Fruit fly (Drosophila melanogaster): ENCODE measurements around the gene CG3842.

Gene CG3842

DNA sequence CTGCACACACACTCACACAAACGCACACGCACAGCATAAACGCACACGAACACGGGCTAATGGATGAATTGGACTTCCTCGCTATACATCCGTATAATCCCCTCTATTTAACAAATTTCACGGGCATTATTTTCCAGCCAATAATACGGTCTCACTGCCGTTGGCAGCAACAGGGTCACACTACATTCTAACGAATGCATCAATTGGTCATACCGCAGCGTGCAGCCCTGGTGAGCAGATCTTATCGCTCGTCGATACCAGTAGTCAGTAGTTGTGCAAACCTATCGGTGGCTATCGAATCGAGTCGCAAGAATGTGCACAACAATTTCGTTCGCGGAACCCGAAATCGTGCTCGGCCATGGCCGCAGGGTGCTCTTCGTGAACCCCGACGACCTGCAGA is 49.7 kb upstream of the CG3842 start, which contains the start of the genes Top3beta and wuho (continued):
- no peak for TF ChIP-seq CG14965 (GFP tag; optimal IDR thresholded peaks at IDR 0.05; ENCODE audit: borderline replicate concordance)
- TF ChIP-seq CG31388 (GFP tag; optimal IDR thresholded peaks at IDR 0.05), result no peak
- TF ChIP-seq CG9609 (GFP tag; optimal IDR thresholded peaks at IDR 0.05), result no peak
- peak; percentile 25 for TF ChIP-seq CG18011 (GFP tag; optimal IDR thresholded peaks at IDR 0.05)
- TF ChIP-seq insv (GFP tag; optimal IDR thresholded peaks at IDR 0.05), result peak in 1 of 2 experiments; percentile 80
- TF ChIP-seq Sox102F (GFP tag; optimal IDR thresholded peaks at IDR 0.05), result no peak
- TF ChIP-seq so (GFP tag; IDR thresholded peaks at IDR 0.05), result 0 out of 3 replicates have a peak, but pooled peaks have one; percentile 11
- peak; percentile 74 for TF ChIP-seq CHES-1-like (GFP tag; optimal IDR thresholded peaks at IDR 0.05)
- TF ChIP-seq wor (GFP tag; IDR thresholded peaks at IDR 0.05), result no peak
- no peak for TF ChIP-seq sr (GFP tag; IDR thresholded peaks at IDR 0.05)
- TF ChIP-seq GATAe (GFP tag; conservative IDR thresholded peaks at IDR 0.05), result no peak
- no peak for TF ChIP-seq fd3F (GFP tag; optimal IDR thresholded peaks at IDR 0.05)
- no peak for TF ChIP-seq abd-A (tag; optimal IDR thresholded peaks at IDR 0.05)
- no peak for TF ChIP-seq exex (tag; optimal IDR thresholded peaks at IDR 0.05)
- TF ChIP-seq sisA (GFP tag; IDR thresholded peaks at IDR 0.05), result no peak
- TF ChIP-seq nerfin-2 (GFP tag; IDR thresholded peaks at IDR 0.05; ENCODE audit: partially characterized antibody), result peak; percentile 18; the same call in 1 of the 2 replicates
- no peak for TF ChIP-seq CG17612 (GFP tag; IDR thresholded peaks at IDR 0.05)
- no peak for TF ChIP-seq CG4707 (GFP tag; optimal IDR thresholded peaks at IDR 0.05)
- no peak for TF ChIP-seq hth (optimal IDR thresholded peaks at IDR 0.05)
- TF ChIP-seq bowl (GFP tag; IDR thresholded peaks at IDR 0.05), result no peak
- no peak for TF ChIP-seq Eip74EF (GFP tag; optimal IDR thresholded peaks at IDR 0.05)
- TF ChIP-seq CG5245 (GFP tag; optimal IDR thresholded peaks at IDR 0.05), result no peak
- TF ChIP-seq CG8290 (GFP tag; optimal IDR thresholded peaks at IDR 0.05), result peak; percentile 45
- TF ChIP-seq CG8290 (tag; optimal IDR thresholded peaks at IDR 0.05), result peak; percentile 2 to 90
- TF ChIP-seq Dfd (GFP tag; optimal IDR thresholded peaks at IDR 0.05), result no peak
- peak; percentile 41 for TF ChIP-seq CG30020 (tag; optimal IDR thresholded peaks at IDR 0.05)
- no peak for TF ChIP-seq odd (GFP tag; optimal IDR thresholded peaks at IDR 0.05)
- no peak for TF ChIP-seq lola (GFP tag; optimal IDR thresholded peaks at IDR 0.05)
- no peak for TF ChIP-seq Hand (GFP tag; optimal IDR thresholded peaks at IDR 0.05)
- no peak for TF ChIP-seq peb (GFP tag; IDR thresholded peaks at IDR 0.05)
- peak; percentile 85 for TF ChIP-seq CG17186 (GFP tag; optimal IDR thresholded peaks at IDR 0.05)
- peak; percentile 34; the same call in 1 of the 2 replicates for TF ChIP-seq Ptx1 (GFP tag; IDR thresholded peaks at IDR 0.05)
- no peak for TF ChIP-seq CG4360 (GFP tag; IDR thresholded peaks at IDR 0.05)
- TF ChIP-seq Doc2 (GFP tag; IDR thresholded peaks at IDR 0.05), result no peak
- no peak for TF ChIP-seq ac (GFP tag; optimal IDR thresholded peaks at IDR 0.05)
- TF ChIP-seq CG6854 (GFP tag; optimal IDR thresholded peaks at IDR 0.05), result no peak
- TF ChIP-seq danr (GFP tag; IDR thresholded peaks at IDR 0.05), result no peak
- no peak for TF ChIP-seq Mrtf (GFP tag; IDR thresholded peaks at IDR 0.05)
- TF ChIP-seq lmd (GFP tag; IDR thresholded peaks at IDR 0.05), result no peak
- TF ChIP-seq seq (GFP tag; IDR thresholded peaks at IDR 0.05), result no peak
- no peak for TF ChIP-seq CG11504 (tag; optimal IDR thresholded peaks at IDR 0.05)
- TF ChIP-seq tgo (GFP tag; IDR thresholded peaks at IDR 0.05), result no peak
- TF ChIP-seq CG1647 (GFP tag; optimal IDR thresholded peaks at IDR 0.05), result no peak
- peak; percentile 87 for TF ChIP-seq CG12155 (GFP tag; optimal IDR thresholded peaks at IDR 0.05)
- TF ChIP-seq fu2 (GFP tag; optimal IDR thresholded peaks at IDR 0.05), result no peak
- no peak for TF ChIP-seq wdn (GFP tag; IDR thresholded peaks at IDR 0.05)
- no peak for TF ChIP-seq CG8388 (GFP tag; optimal IDR thresholded peaks at IDR 0.05)
- no peak for TF ChIP-seq tup (GFP tag; optimal IDR thresholded peaks at IDR 0.05)
- no peak for TF ChIP-seq CG17802 (tag; optimal IDR thresholded peaks at IDR 0.05)
- TF ChIP-seq Fer2 (tag; optimal IDR thresholded peaks at IDR 0.05), result no peak
- peak; percentile 6 for TF ChIP-seq shn (GFP tag; optimal IDR thresholded peaks at IDR 0.05)
- no peak for TF ChIP-seq gem (tag; optimal IDR thresholded peaks at IDR 0.05)

Measured in whole organism, embryonic.